Worm (Caenorhabditis elegans) whole organism, mixed stage, embryonic: ENCODE results near the gene magu-4.
A peak's percentile ranks its signal among the peaks of the same experiment; 100 is the strongest.

ENCODE experiments used
- blmp-1 ChIP-seq: fragments of 150-350 bp; optimal IDR thresholded peaks from 2 replicates; lab custom pipeline; 2014; ENCODE audit warnings: missing biosample characterization, missing genetic modification characterization
- ceh-39 ChIP-seq: fragments of 150-350 bp; optimal IDR thresholded peaks from 2 replicates; lab custom pipeline; 2014; ENCODE audit warnings: missing biosample characterization, missing genetic modification characterization
- ces-1 ChIP-seq: fragments of 150-350 bp; optimal IDR thresholded peaks from 2 replicates; lab custom pipeline; 2014; ENCODE audit warnings: missing biosample characterization, missing genetic modification reagents, missing genetic modification characterization
- cnd-1 ChIP-seq: fragments of 200-800 bp; sonication (Bioruptor generic); optimal IDR thresholded peaks from 2 replicates; lab custom pipeline; 2018; ENCODE audit warnings: mild to moderate bottlenecking, missing genetic modification characterization, missing compliant biosample characterization
- drap-1 ChIP-seq: fragments of 200-800 bp; sonication (Bioruptor generic); optimal IDR thresholded peaks from 3 replicates; lab custom pipeline; 2018; ENCODE audit warnings: mild to moderate bottlenecking, missing genetic modification characterization, missing compliant biosample characterization
- elt-1 ChIP-seq: sonication (generic microtip); optimal IDR thresholded peaks from 2 replicates; lab custom pipeline; 2017; ENCODE audit warnings: missing genetic modification characterization, mild to moderate bottlenecking, missing compliant biosample characterization, antibody characterized with exemption, moderate library complexity, borderline replicate concordance; ENCODE audit not compliant: insufficient read depth
- flh-1 ChIP-seq: fragments of 200-800 bp; sonication (Bioruptor generic); optimal IDR thresholded peaks from 2 replicates; lab custom pipeline; 2018; ENCODE audit warnings: mild to moderate bottlenecking, missing genetic modification characterization, moderate library complexity, missing compliant biosample characterization
- ham-2 ChIP-seq: fragments of 200-800 bp; sonication (Bioruptor generic); optimal IDR thresholded peaks from 2 replicates; lab custom pipeline; 2018; ENCODE audit warnings: mild to moderate bottlenecking, missing genetic modification characterization, missing compliant biosample characterization
- hlh-1 ChIP-seq: fragments of 150-350 bp; optimal IDR thresholded peaks from 2 replicates; lab custom pipeline; 2014; ENCODE audit warnings: missing biosample characterization, missing genetic modification reagents, missing genetic modification characterization
- lin-13 ChIP-seq: fragments of 150-350 bp; optimal IDR thresholded peaks from 2 replicates; lab custom pipeline; 2014; ENCODE audit warnings: missing biosample characterization, missing genetic modification characterization
- lin-32 ChIP-seq: fragments of 200-800 bp; sonication (Bioruptor generic); optimal IDR thresholded peaks from 2 replicates; lab custom pipeline; 2018; ENCODE audit warnings: mild to moderate bottlenecking, missing genetic modification characterization, missing compliant biosample characterization
- lsy-2 ChIP-seq: fragments of 150-350 bp; optimal IDR thresholded peaks from 2 replicates; lab custom pipeline; 2014; ENCODE audit warnings: missing biosample characterization, missing genetic modification characterization
- mab-5 ChIP-seq: fragments of 150-350 bp; optimal IDR thresholded peaks from 2 replicates; lab custom pipeline; 2014; ENCODE audit warnings: missing biosample characterization, missing genetic modification characterization
- mep-1 ChIP-seq: fragments of 150-350 bp; optimal IDR thresholded peaks from 2 replicates; lab custom pipeline; 2017; ENCODE audit warnings: missing biosample characterization, missing genetic modification reagents, missing genetic modification characterization, inconsistent platforms
- mls-2 ChIP-seq: sonication (generic microtip); optimal IDR thresholded peaks from 2 replicates; lab custom pipeline; 2016; ENCODE audit warnings: mild to moderate bottlenecking, missing genetic modification characterization, moderate library complexity, missing compliant biosample characterization
- nhr-2 ChIP-seq: fragments of 150-350 bp; optimal IDR thresholded peaks from 2 replicates; lab custom pipeline; 2014; ENCODE audit warnings: missing biosample characterization, missing genetic modification characterization
- nhr-28 ChIP-seq: fragments of 150-350 bp; optimal IDR thresholded peaks from 2 replicates; lab custom pipeline; 2014; ENCODE audit warnings: missing biosample characterization, missing genetic modification characterization
- pha-4 ChIP-seq: fragments of 150-350 bp; optimal IDR thresholded peaks from 2 replicates; lab custom pipeline; 2018; ENCODE audit warnings: missing biosample characterization, missing genetic modification reagents, missing genetic modification characterization
- sem-2 ChIP-seq: fragments of 200-800 bp; sonication (Bioruptor generic); optimal IDR thresholded peaks from 2 replicates; lab custom pipeline; 2018; ENCODE audit warnings: mild to moderate bottlenecking, missing genetic modification characterization, missing compliant biosample characterization
- snpc-4 ChIP-seq: fragments of 150-350 bp; optimal IDR thresholded peaks from 2 replicates; lab custom pipeline; 2014; ENCODE audit warnings: missing biosample characterization, missing genetic modification characterization
- sptf-1 ChIP-seq: sonication (generic microtip); optimal IDR thresholded peaks from 2 replicates; lab custom pipeline; 2017; ENCODE audit warnings: mild to moderate bottlenecking, missing genetic modification characterization, moderate library complexity, missing compliant biosample characterization
- unc-120 ChIP-seq: sonication (generic microtip); optimal IDR thresholded peaks from 2 replicates; lab custom pipeline; 2017; ENCODE audit warnings: missing genetic modification characterization, missing compliant biosample characterization; ENCODE audit not compliant: poor library complexity, severe bottlenecking
- zip-8 ChIP-seq: fragments of 150-350 bp; optimal IDR thresholded peaks from 2 replicates; lab custom pipeline; 2014; ENCODE audit warnings: missing biosample characterization, missing genetic modification characterization

Gene magu-4

DNA sequence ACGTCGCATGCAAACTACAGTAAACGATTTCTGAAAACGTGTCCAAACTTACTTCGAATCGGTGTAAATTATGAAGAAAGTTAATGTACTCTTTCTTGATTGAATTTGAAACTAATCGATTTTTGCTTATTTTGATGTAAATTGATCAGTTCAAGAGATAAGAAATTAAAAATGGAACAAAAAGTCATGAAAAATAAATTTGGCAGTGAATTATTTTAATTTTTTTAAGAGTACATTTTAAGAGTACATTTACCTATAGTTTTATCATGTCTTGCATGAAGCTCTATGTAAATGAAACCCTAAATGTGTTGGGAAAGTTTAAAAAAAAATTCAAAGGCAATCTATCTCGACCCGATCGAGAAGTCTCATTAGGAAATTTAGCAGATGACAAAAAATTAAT is 46.6 kb downstream of the magu-4 start, which contains the start of gene T04B2.7:
Gene T04B2.7 (minus strand): TSS at position 101 of the 400 bp plus-strand sequence.
- TF ChIP-seq mls-2 (tag; lab: Kevin White, UChicago): no peak
- TF ChIP-seq lin-32: no peak
- no peak for TF ChIP-seq cnd-1 (tag; lab: Kevin White, UChicago)
- TF ChIP-seq ces-1 (GFP tag; lab: Kevin White, UChicago): no peak
- TF ChIP-seq unc-120 (tag; lab: Kevin White, UChicago): no peak
- no peak for TF ChIP-seq ceh-39 (tag; lab: Kevin White, UChicago)
- no peak for TF ChIP-seq lsy-2 (tag; lab: Kevin White, UChicago)

DNA sequence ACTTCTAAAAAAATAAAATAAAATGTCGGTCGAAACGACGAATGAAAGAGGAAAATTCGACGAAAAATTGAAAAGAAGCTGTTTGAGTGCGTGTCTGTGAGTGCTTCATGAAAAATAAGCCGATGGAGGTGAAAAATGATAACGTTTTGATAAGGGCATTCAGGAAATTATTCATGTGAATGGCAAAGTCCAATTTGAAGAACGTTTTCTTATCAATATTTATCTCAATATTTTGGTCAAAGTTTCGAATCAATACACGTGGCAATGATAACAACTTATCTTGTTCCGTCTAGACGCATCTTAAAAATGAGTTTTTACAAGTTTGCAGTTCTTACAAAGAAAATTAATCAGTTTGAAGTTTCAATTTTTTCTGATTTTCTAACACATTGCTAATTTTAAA is 49.6 kb downstream of the magu-4 start:
- TF ChIP-seq pha-4 (tag; lab: Kevin White, UChicago) (no peak), mls-2 (tag; lab: Kevin White, UChicago) (no peak), nhr-2 (no peak), sptf-1 (no peak), unc-120 (tag; lab: Kevin White, UChicago) (no peak), mep-1 (tag; lab: Kevin White, UChicago) (no peak), blmp-1 (tag; lab: Kevin White, UChicago) (no peak), lin-32 (no peak), lin-13 (tag; lab: Kevin White, UChicago) (no peak), ham-2 (no peak)

DNA sequence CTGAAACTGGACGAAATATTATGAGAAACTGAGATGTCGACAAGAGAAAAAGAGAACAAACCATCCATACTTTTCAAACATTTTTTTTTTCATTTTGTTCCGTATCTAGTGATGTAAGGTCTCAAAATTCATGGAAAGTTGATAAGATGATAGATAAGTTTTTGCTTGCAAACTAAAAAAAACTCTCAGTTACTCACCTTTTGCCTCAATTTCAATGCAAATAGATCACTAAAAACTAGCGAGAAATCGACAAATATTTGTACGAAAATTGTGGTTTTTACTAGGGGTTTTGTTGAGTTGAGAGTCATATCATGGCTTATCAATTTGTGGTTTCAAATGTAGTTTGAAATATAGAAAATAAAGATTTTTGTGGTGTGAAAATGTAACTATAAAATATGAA is 51.2 kb downstream of the magu-4 start:
- TF ChIP-seq unc-120 (tag; lab: Kevin White, UChicago): no peak
- no peak for TF ChIP-seq nhr-28
- no peak for TF ChIP-seq mls-2 (tag; lab: Kevin White, UChicago)
- no peak for TF ChIP-seq hlh-1 (tag; lab: Kevin White, UChicago)
- no peak for TF ChIP-seq snpc-4 (tag; lab: Kevin White, UChicago)
- no peak for TF ChIP-seq elt-1 (tag; lab: Kevin White, UChicago)
- TF ChIP-seq zip-8 (tag; lab: Kevin White, UChicago): no peak
- no peak for TF ChIP-seq sem-2 (GFP tag; lab: Kevin White, UChicago)
- no peak for TF ChIP-seq flh-1 (GFP tag; lab: Kevin White, UChicago)
- TF ChIP-seq pha-4 (tag; lab: Kevin White, UChicago): no peak
- TF ChIP-seq blmp-1 (tag; lab: Kevin White, UChicago): no peak
- TF ChIP-seq mab-5 (tag; lab: Kevin White, UChicago): no peak
- no peak for TF ChIP-seq drap-1 (GFP tag; lab: Kevin White, UChicago)
- TF ChIP-seq cnd-1 (tag; lab: Kevin White, UChicago): no peak
- TF ChIP-seq, all 35 proteins: peak for 0

DNA sequence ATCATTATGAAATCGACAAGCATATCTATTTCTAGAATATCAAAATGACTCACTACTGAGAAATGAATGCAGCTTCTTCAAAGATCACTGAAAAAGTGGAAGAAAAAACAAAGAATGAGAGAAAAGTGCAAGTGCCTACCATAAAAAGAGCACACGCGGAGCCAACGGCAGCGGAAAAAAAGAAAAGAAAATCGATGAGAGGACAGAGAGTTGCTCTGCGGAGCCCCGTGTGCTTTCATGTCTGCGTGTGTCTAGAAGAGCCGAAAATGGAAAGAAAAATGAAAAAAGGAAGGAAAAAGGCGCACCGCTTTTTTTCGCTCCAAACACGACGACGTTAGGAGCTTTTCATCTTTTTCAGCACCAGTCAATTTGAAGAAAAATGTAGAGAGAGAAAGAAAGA is 53.2 kb downstream of the magu-4 start, which contains the start of gene ipla-7:
Gene ipla-7 (minus strand): TSS at position 122 of the 400 bp plus-strand sequence.
- no peak for TF ChIP-seq sptf-1
- peak; percentile 22 for TF ChIP-seq ces-1 (GFP tag; lab: Kevin White, UChicago)
